Worm (Caenorhabditis elegans): ENCODE results near the gene C39E9.12.

- TF ChIP-seq ZK546.5 (tag; optimal IDR thresholded peaks at IDR 0.05) (no peak), nhr-11 (tag; optimal IDR thresholded peaks at IDR 0.05) (no peak), ztf-4 (tag; optimal IDR thresholded peaks at IDR 0.05) (no peak), nhr-25 (tag; optimal IDR thresholded peaks at IDR 0.05) (no peak), aly-2 (tag; optimal IDR thresholded peaks at IDR 0.05) (no peak), ztf-11 (tag; optimal IDR thresholded peaks at IDR 0.05) (no peak), nhr-12 (tag; optimal IDR thresholded peaks at IDR 0.05) (no peak), unc-39 (tag; optimal IDR thresholded peaks at IDR 0.05) (no peak), nhr-237 (tag; optimal IDR thresholded peaks at IDR 0.05) (no peak), zag-1 (tag; optimal IDR thresholded peaks at IDR 0.05) (no peak)
Measured at ce11 chrIV:13090967-13091366, 2.8 kb upstream of the C39E9.12 start, which contains the start of gene col-132.
